Worm (Caenorhabditis elegans) whole organism, L4 larva: ENCODE measurements around the gene K06A4.2.

Source experiments
- Y105C5A.15 ChIP-seq: fragments of 200-800 bp; sonication (Bioruptor generic); IDR thresholded peaks from 2 replicates; pipeline ENCODE4 v1.3.6; 2022; ENCODE audit warnings: missing genetic modification characterization, missing compliant biosample characterization
- egl-27 ChIP-seq: sonication (generic microtip); optimal IDR thresholded peaks from 3 replicates; lab custom pipeline; 2017; ENCODE audit warnings: missing biosample characterization, missing genetic modification reagents, missing genetic modification characterization
- nhr-102 ChIP-seq: sonication (generic microtip); optimal IDR thresholded peaks from 2 replicates; lab custom pipeline; 2016; ENCODE audit warnings: mild to moderate bottlenecking, missing genetic modification characterization, moderate library complexity, missing compliant biosample characterization
- nhr-11 ChIP-seq: fragments of 150-350 bp; optimal IDR thresholded peaks from 2 replicates; lab custom pipeline; 2014; ENCODE audit warnings: missing biosample characterization, missing genetic modification characterization
- nhr-25 ChIP-seq: sonication (generic microtip); optimal IDR thresholded peaks from 2 replicates; lab custom pipeline; 2017; ENCODE audit warnings: missing genetic modification characterization, mild to moderate bottlenecking, missing compliant biosample characterization, antibody characterized with exemption, moderate library complexity, borderline replicate concordance; ENCODE audit not compliant: insufficient read depth

DNA sequence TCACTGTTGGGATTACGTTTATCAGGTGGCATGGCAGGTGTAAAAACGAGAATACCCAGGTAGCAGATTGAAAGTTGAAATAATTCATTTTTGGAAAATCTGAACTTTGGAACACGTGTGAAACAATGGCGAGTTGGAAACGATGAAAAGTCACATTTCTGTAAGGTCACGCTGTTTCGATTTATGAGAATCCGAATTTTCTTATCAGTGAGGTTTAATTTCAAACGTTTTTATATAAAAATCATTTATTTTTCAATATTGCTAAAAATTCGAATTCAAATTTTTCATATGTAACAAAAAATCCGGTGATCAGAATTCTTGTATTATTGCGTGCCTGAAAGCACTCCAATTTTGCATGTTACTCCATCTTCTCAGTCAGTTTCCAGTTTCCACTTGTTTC lies 21.4 kb upstream of the K06A4.2 start, which contains the start of gene F07D3.3:
- no peak for TF ChIP-seq nhr-25 (tag; lab: Kevin White, UChicago)
- no peak for TF ChIP-seq nhr-11 (tag; lab: Kevin White, UChicago)
- no peak for TF ChIP-seq egl-27 (tag; lab: Kevin White, UChicago)
- TF ChIP-seq Y105C5A.15 (GFP tag; lab: Robert Waterston, UW), result no peak
- TF ChIP-seq nhr-102 (tag; lab: Kevin White, UChicago), result no peak
